2 worm cellular contexts compared by ENCODE assay signal in the genomic region with DNA sequence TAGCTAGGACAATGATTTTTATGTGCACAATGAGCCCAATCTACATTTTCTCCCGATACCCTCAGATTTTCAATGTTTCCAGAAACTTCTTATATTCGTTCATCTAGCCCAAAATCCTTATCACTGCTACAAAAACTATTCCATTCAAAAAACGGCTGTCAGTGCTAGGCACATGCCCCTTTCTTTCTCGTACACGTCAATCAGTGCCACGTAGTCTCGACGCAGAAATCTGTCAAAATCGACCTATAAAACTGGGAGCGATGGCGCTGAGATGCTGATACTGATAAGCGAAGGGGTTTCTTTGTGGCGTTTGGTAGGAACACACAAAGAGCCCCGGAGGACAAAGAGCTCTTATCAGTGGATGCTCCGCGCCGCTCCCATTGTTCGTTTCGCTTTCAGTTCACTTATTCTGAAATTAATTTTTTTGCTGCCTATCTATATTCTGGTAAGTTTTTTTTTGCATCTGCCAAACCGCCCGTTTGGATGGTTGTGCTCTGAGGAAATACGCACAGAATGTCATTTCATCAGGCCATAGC.
A peak's percentile ranks its signal among the peaks of the same experiment; 100 is the strongest.
TF ChIP-seq lines count a peak whose summit lies in the region.

Gene srh-70, minus strand, starts transcription at position 51 of the 536 bp plus-strand sequence.

TF ChIP-seq in whole organism, L4 larva, 104 proteins besides CTCF, POLR2A, EP300 and RAD21 (continued from another document):
- TF ChIP-seq ztf-11 (tag; optimal IDR thresholded peaks at IDR 0.05; lab: Kevin White, UChicago) (no peak), lim-7 (GFP tag; IDR thresholded peaks at IDR 0.05; lab: Robert Waterston, UW) (0 out of 2 replicates have a peak, but pooled peaks have one; percentile 26), T26A8.4 (GFP tag; IDR thresholded peaks at IDR 0.05; lab: Robert Waterston, UW) (peak; percentile 64), mdt-29 (GFP tag; IDR thresholded peaks at IDR 0.05; lab: Robert Waterston, UW) (peak; percentile 97), egl-43 (GFP tag; IDR thresholded peaks at IDR 0.05; lab: Robert Waterston, UW) (0 out of 2 replicates have a peak, but pooled peaks have one; percentile 46), tra-1 (GFP tag; IDR thresholded peaks at IDR 0.05; lab: Robert Waterston, UW) (peak; percentile 91), lin-15B (tag; optimal IDR thresholded peaks at IDR 0.05; lab: Kevin White, UChicago) (no peak), mes-2 (tag; optimal IDR thresholded peaks at IDR 0.05; lab: Kevin White, UChicago; ENCODE audit: poor library complexity, severe bottlenecking) (peak; percentile 40), dpl-1 (GFP tag; optimal IDR thresholded peaks at IDR 0.05; lab: Kevin White, UChicago) (no peak), unc-39 (tag; optimal IDR thresholded peaks at IDR 0.05; lab: Kevin White, UChicago) (no peak), mep-1 (tag; optimal IDR thresholded peaks at IDR 0.05; lab: Kevin White, UChicago) (no peak), ceh-62 (tag; optimal IDR thresholded peaks at IDR 0.05; lab: Kevin White, UChicago) (no peak), nhr-28 (tag; optimal IDR thresholded peaks at IDR 0.05; lab: Kevin White, UChicago) (peak; percentile 79), attf-4 (tag; optimal IDR thresholded peaks at IDR 0.05; lab: Kevin White, UChicago) (no peak), ama-1 (optimal IDR thresholded peaks at IDR 0.05; lab: Kevin White, UChicago) (peak; percentile 74), F49E8.2 (tag; optimal IDR thresholded peaks at IDR 0.05; lab: Kevin White, UChicago; ENCODE audit: borderline replicate concordance) (no peak), skn-1 (tag; optimal IDR thresholded peaks at IDR 0.05; lab: Kevin White, UChicago) (no peak), Y5F2A.4 (GFP tag; optimal IDR thresholded peaks at IDR 0.05; lab: Kevin White, UChicago) (no peak), snpc-1.2 (GFP tag; IDR thresholded peaks at IDR 0.05; lab: Robert Waterston, UW) (no peak), aly-2 (tag; optimal IDR thresholded peaks at IDR 0.05; lab: Kevin White, UChicago) (no peak), nhr-77 (tag; optimal IDR thresholded peaks at IDR 0.05; lab: Kevin White, UChicago) (peak; percentile 86), jun-1 (tag; optimal IDR thresholded peaks at IDR 0.05; lab: Kevin White, UChicago) (peak; percentile 2), dve-1 (tag; optimal IDR thresholded peaks at IDR 0.05; lab: Kevin White, UChicago; ENCODE audit: insufficient read depth) (peak; percentile 95), nhr-48 (tag; optimal IDR thresholded peaks at IDR 0.05; lab: Kevin White, UChicago) (peak; percentile 65), fkh-10 (GFP tag; optimal IDR thresholded peaks at IDR 0.05; lab: Kevin White, UChicago) (no peak), unc-62 (GFP tag; optimal IDR thresholded peaks at IDR 0.05 in 1 of 2; lab: Kevin White, UChicago) (peak; percentile 69 to 97), unc-62 (tag; optimal IDR thresholded peaks at IDR 0.05; lab: Kevin White, UChicago) (no peak), mdl-1 (tag; optimal IDR thresholded peaks at IDR 0.05; lab: Kevin White, UChicago) (peak in 1 of 2 experiments; percentile 50)

TF ChIP-seq in whole organism, young adult, 124 proteins besides CTCF, POLR2A, EP300 and RAD21 (continued from another document):
- TF ChIP-seq tbp1 (GFP tag; optimal IDR thresholded peaks at IDR 0.05; lab: Kevin White, UChicago) (peak; percentile 57), snpc-3.4 (tag; optimal IDR thresholded peaks at IDR 0.05; lab: Kevin White, UChicago) (no peak), tlf-1 (GFP tag; optimal IDR thresholded peaks at IDR 0.05; lab: Kevin White, UChicago) (peak; percentile 79), cebp-1 (GFP tag; IDR thresholded peaks at IDR 0.05; lab: Robert Waterston, UW) (no peak), cebp-1 (tag; optimal IDR thresholded peaks at IDR 0.05; lab: Kevin White, UChicago) (peak; percentile 7), pha-4 (tag; optimal IDR thresholded peaks at IDR 0.05; lab: Kevin White, UChicago) (no peak), nfya-1 (tag; optimal IDR thresholded peaks at IDR 0.05; lab: Kevin White, UChicago; ENCODE audit: borderline replicate concordance, insufficient read depth) (no peak), ztf-26 (tag; optimal IDR thresholded peaks at IDR 0.05; lab: Kevin White, UChicago) (no peak), unc-130 (GFP tag; optimal IDR thresholded peaks at IDR 0.05; lab: Kevin White, UChicago) (no peak), hsf-1 (GFP tag; IDR thresholded peaks at IDR 0.05; lab: Robert Waterston, UW) (peak; percentile 59; the same call in 1 of the 2 replicates), athp-1 (tag; optimal IDR thresholded peaks at IDR 0.05; lab: Kevin White, UChicago) (no peak), unc-62 (GFP tag; optimal IDR thresholded peaks at IDR 0.05; lab: Kevin White, UChicago) (peak; percentile 99), nhr-120 (GFP tag; IDR thresholded peaks at IDR 0.05; lab: Robert Waterston, UW) (no peak), madf-10 (tag; optimal IDR thresholded peaks at IDR 0.05; lab: Kevin White, UChicago) (peak; percentile 6), madf-6 (GFP tag; IDR thresholded peaks at IDR 0.05; lab: Robert Waterston, UW) (no peak), ZK185.1 (tag; optimal IDR thresholded peaks at IDR 0.05; lab: Kevin White, UChicago; ENCODE audit: poor library complexity, severe bottlenecking) (peak; percentile 46), egl-44 (GFP tag; IDR thresholded peaks at IDR 0.05; lab: Robert Waterston, UW) (peak; percentile 37; the same call in 1 of the 2 replicates), K11D2.4 (GFP tag; IDR thresholded peaks at IDR 0.05; lab: Robert Waterston, UW) (0 out of 2 replicates have a peak, but pooled peaks have one; percentile 15), snpc-4 (GFP tag; optimal IDR thresholded peaks at IDR 0.05; lab: Kevin White, UChicago) (no peak), snpc-4 (tag; optimal IDR thresholded peaks at IDR 0.05; lab: Kevin White, UChicago) (peak in 2 of 4 experiments; percentile 22 to 29), hrde-1 (tag; optimal IDR thresholded peaks at IDR 0.05; lab: Kevin White, UChicago; ENCODE audit: borderline replicate concordance) (no peak)
